Worm (Caenorhabditis elegans): ENCODE results near the gene jud-4.

jud-4 gene

ce11 chrX:15274827-15275761 lies 8.8 kb upstream of the jud-4 start (continued):
- 0 out of 2 replicates have a peak, but pooled peaks have one; percentile 25 for TF ChIP-seq egl-44 (GFP tag; IDR thresholded peaks at IDR 0.05)
- no peak for TF ChIP-seq fkh-3 (tag; optimal IDR thresholded peaks at IDR 0.05)
- peak; percentile 49; the same call in 1 of the 2 replicates for TF ChIP-seq cebp-1 (GFP tag; IDR thresholded peaks at IDR 0.05)
- peak; percentile 77 for TF ChIP-seq cebp-1 (tag; optimal IDR thresholded peaks at IDR 0.05)
- TF ChIP-seq atf-7 (tag; optimal IDR thresholded peaks at IDR 0.05) = peak; percentile 41
- TF ChIP-seq unc-130 (GFP tag; optimal IDR thresholded peaks at IDR 0.05) = no peak
- TF ChIP-seq mcd-1 (GFP tag; IDR thresholded peaks at IDR 0.05) = no peak; the same call in none of the 2 replicates
- peak; percentile 39 for TF ChIP-seq madf-10 (tag; optimal IDR thresholded peaks at IDR 0.05)
- TF ChIP-seq nhr-80 (tag; optimal IDR thresholded peaks at IDR 0.05) = peak; percentile 41
- no peak for TF ChIP-seq ztf-18 (tag; optimal IDR thresholded peaks at IDR 0.05)
- TF ChIP-seq unc-62 (GFP tag; optimal IDR thresholded peaks at IDR 0.05) = no peak

DNA sequence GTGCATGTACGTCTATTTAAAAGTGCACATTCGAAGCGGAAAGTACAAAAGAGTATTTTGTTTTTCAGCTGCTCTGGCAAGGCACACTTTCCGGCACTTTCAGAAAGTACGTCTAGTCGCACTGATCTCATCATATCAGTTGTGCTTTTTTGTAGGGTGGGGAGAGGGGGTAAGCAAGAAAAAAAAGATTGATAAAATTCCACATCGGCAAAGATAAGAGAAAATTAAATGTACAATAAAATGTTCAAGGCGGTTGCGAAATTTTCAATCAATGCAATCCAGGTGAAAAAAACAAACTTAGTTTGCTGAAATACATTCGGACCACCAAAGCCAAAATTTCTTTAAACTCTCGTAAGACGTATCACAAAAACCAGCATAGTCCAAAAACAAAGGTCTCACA lies 7.7 kb upstream of the jud-4 start:
- no peak for TF ChIP-seq F22D6.2 (tag; optimal IDR thresholded peaks at IDR 0.05)
- no peak for TF ChIP-seq bed-2 (GFP tag; IDR thresholded peaks at IDR 0.05)
- TF ChIP-seq cebp-1 (GFP tag; IDR thresholded peaks at IDR 0.05) = peak; percentile 86
- TF ChIP-seq cebp-1 (tag; optimal IDR thresholded peaks at IDR 0.05) = peak; percentile 88
- TF ChIP-seq snpc-3.4 (tag; optimal IDR thresholded peaks at IDR 0.05) = no peak
- no peak for TF ChIP-seq B0019.2 (GFP tag; conservative IDR thresholded peaks at IDR 0.05)
- TF ChIP-seq K11D2.4 (GFP tag; IDR thresholded peaks at IDR 0.05) = no peak
- TF ChIP-seq nfya-1 (tag; optimal IDR thresholded peaks at IDR 0.05; ENCODE audit: borderline replicate concordance, insufficient read depth) = no peak
- peak; percentile 59 for TF ChIP-seq nhr-80 (tag; optimal IDR thresholded peaks at IDR 0.05)

ce11 chrX:15276774-15277173 lies 7.1 kb upstream of the jud-4 start:
- TF ChIP-seq dox-1 (GFP tag; IDR thresholded peaks at IDR 0.05) (0 out of 2 replicates have a peak, but pooled peaks have one; percentile 11), tbp1 (GFP tag; optimal IDR thresholded peaks at IDR 0.05) (peak; percentile 3), lin-35 (GFP tag; optimal IDR thresholded peaks at IDR 0.05) (peak in 1 of 3 experiments; percentile 57), ZK185.1 (tag; optimal IDR thresholded peaks at IDR 0.05; ENCODE audit: poor library complexity, severe bottlenecking) (peak; percentile 62), mcd-1 (GFP tag; IDR thresholded peaks at IDR 0.05) (0 out of 2 replicates have a peak, but pooled peaks have one; percentile 26), pha-4 (tag; optimal IDR thresholded peaks at IDR 0.05) (peak; percentile 24), somi-1 (GFP tag; optimal IDR thresholded peaks at IDR 0.05) (peak; percentile 27), snpc-4 (GFP tag; optimal IDR thresholded peaks at IDR 0.05) (no peak), snpc-4 (tag; optimal IDR thresholded peaks at IDR 0.05) (peak in 2 of 4 experiments; percentile 21 to 31), lin-40 (tag; optimal IDR thresholded peaks at IDR 0.05) (peak; percentile 60), ztf-26 (tag; optimal IDR thresholded peaks at IDR 0.05) (peak; percentile 46), hmg-1.2 (GFP tag; IDR thresholded peaks at IDR 0.05) (peak; percentile 65; the same call in 1 of the 2 replicates), K12H6.12 (tag; optimal IDR thresholded peaks at IDR 0.05) (peak; percentile 47), ceh-27 (GFP tag; optimal IDR thresholded peaks at IDR 0.05) (peak; percentile 33), ztf-25 (GFP tag; IDR thresholded peaks at IDR 0.05) (no peak), lir-1 (GFP tag; conservative IDR thresholded peaks at IDR 0.05) (no peak), F52B5.7 (tag; optimal IDR thresholded peaks at IDR 0.05) (no peak), F39B2.1 (GFP tag; IDR thresholded peaks at IDR 0.05) (no peak)
